Worm (Caenorhabditis elegans) whole organism, L2 larva: ENCODE results near the gene srv-11.

Experiments used
- ZK546.5 ChIP-seq: sonication (generic microtip); optimal IDR thresholded peaks from 2 replicates; lab custom pipeline; 2017; ENCODE audit warnings: missing biosample characterization, missing genetic modification characterization
- ama-1 ChIP-seq: fragments of 150-350 bp; optimal IDR thresholded peaks from 2 replicates; lab custom pipeline; 2018; ENCODE audit warnings: inconsistent platforms
- dmd-4 ChIP-seq: sonication (generic microtip); optimal IDR thresholded peaks from 2 replicates; lab custom pipeline; 2017; ENCODE audit warnings: missing biosample characterization, missing genetic modification characterization
- egl-27 ChIP-seq: sonication (generic microtip); optimal IDR thresholded peaks from 3 replicates; lab custom pipeline; 2017; ENCODE audit warnings: missing biosample characterization, missing genetic modification reagents, missing genetic modification characterization
- lin-39 ChIP-seq: fragments of 150-350 bp; optimal IDR thresholded peaks from 2 replicates; lab custom pipeline; 2014; ENCODE audit warnings: missing biosample characterization, missing genetic modification reagents, missing genetic modification characterization
- lsy-2 ChIP-seq, 2 experiments: fragments of 150-350 bp in 1 of 2; sonication (generic microtip) in 1 of 2; optimal IDR thresholded peaks; 2 replicates each; lab custom pipeline; 2014 to 2017; ENCODE audit warnings: missing biosample characterization in 2 of 2, missing genetic modification characterization in 2 of 2
- mdl-1 ChIP-seq, 2 experiments: fragments of 150-350 bp in 1 of 2; sonication (generic microtip) in 1 of 2; optimal IDR thresholded peaks; 2 replicates each; lab custom pipeline; 2017; ENCODE audit warnings: missing biosample characterization in 2 of 2, missing genetic modification characterization in 2 of 2
- nhr-25 ChIP-seq: fragments of 150-350 bp; sonication (generic microtip); optimal IDR thresholded peaks from 3 replicates; lab custom pipeline; 2014; ENCODE audit warnings: missing biosample characterization, missing genetic modification characterization
- nhr-77 ChIP-seq: fragments of 150-350 bp; optimal IDR thresholded peaks from 2 replicates; lab custom pipeline; 2014; ENCODE audit warnings: missing biosample characterization, missing genetic modification characterization
- sem-4 ChIP-seq: fragments of 150-350 bp; optimal IDR thresholded peaks from 2 replicates; lab custom pipeline; 2014; ENCODE audit warnings: missing biosample characterization, missing genetic modification reagents, missing genetic modification characterization
- skn-1 ChIP-seq: sonication (generic microtip); optimal IDR thresholded peaks from 2 replicates; lab custom pipeline; 2017; ENCODE audit warnings: missing biosample characterization, missing genetic modification characterization
- ztf-4 ChIP-seq: fragments of 150-350 bp; optimal IDR thresholded peaks from 2 replicates; lab custom pipeline; 2014; ENCODE audit warnings: missing biosample characterization, missing genetic modification characterization

- no peak for TF ChIP-seq lin-39 (tag; lab: Kevin White, UChicago)
- TF ChIP-seq egl-27 (tag; lab: Kevin White, UChicago): no peak
- TF ChIP-seq ZK546.5: no peak
- no peak for TF ChIP-seq skn-1 (tag; lab: Kevin White, UChicago)
- no peak for TF ChIP-seq ama-1
- no peak for TF ChIP-seq dmd-4 (tag; lab: Kevin White, UChicago)
- no peak for TF ChIP-seq lsy-2 (tag; optimal IDR thresholded peaks at IDR 0.05; lab: Kevin White, UChicago)
- no peak for TF ChIP-seq mdl-1 (tag; optimal IDR thresholded peaks at IDR 0.05; lab: Kevin White, UChicago)
- TF ChIP-seq sem-4: no peak
- no peak for TF ChIP-seq nhr-25 (tag; lab: Kevin White, UChicago)
- no peak for TF ChIP-seq ztf-4 (tag; lab: Kevin White, UChicago)
- no peak for TF ChIP-seq nhr-77
These were observed 33.0 kb upstream of the srv-11 start, which contains the start of gene hlh-17 for ce11 chrIV:16254464-16254863.
